Fruit fly (Drosophila melanogaster) whole organism, wandering third instar larva: ENCODE measurements around the gene HemK2.

ENCODE experiments used
- Abd-B ChIP-seq: fragments of >200 bp; optimal IDR thresholded peaks from 2 replicates; lab custom pipeline; 2017; ENCODE audit warnings: missing biosample characterization, missing genetic modification characterization
- CG32264 ChIP-seq: fragments of 200-800 bp; sonication (Bioruptor generic); optimal IDR thresholded peaks from 2 replicates; lab custom pipeline; 2016; ENCODE audit warnings: missing biosample characterization, missing genetic modification characterization
- CG9705 ChIP-seq: fragments of 200-800 bp; sonication (Bioruptor generic); optimal IDR thresholded peaks from 2 replicates; lab custom pipeline; 2018; ENCODE audit warnings: missing biosample characterization, mild to moderate bottlenecking, missing genetic modification characterization
- CrebA ChIP-seq: fragments of 200-800 bp; sonication (Bioruptor generic); optimal IDR thresholded peaks from 2 replicates; lab custom pipeline; 2016; ENCODE audit warnings: missing biosample characterization, mild to moderate bottlenecking, missing genetic modification characterization, borderline replicate concordance
- Dfd ChIP-seq: fragments of >200 bp; optimal IDR thresholded peaks from 2 replicates; lab custom pipeline; 2017; ENCODE audit warnings: missing biosample characterization, missing genetic modification characterization
- Dif ChIP-seq: fragments of 200-275, 200-300 bp; sonication (Bioruptor generic); optimal IDR thresholded peaks from 2 replicates; lab custom pipeline; 2018; ENCODE audit warnings: missing biosample characterization, missing genetic modification characterization; ENCODE audit not compliant: partially characterized antibody
- GATAd ChIP-seq: sonication (Bioruptor generic); optimal IDR thresholded peaks from 2 replicates; lab custom pipeline; 2016; ENCODE audit warnings: missing biosample characterization, missing genetic modification characterization
- HLH106 ChIP-seq: fragments of 200-800 bp; optimal IDR thresholded peaks from 3 replicates; lab custom pipeline; 2019; ENCODE audit warnings: missing biosample characterization, mild to moderate bottlenecking, missing genetic modification characterization, moderate library complexity
- Hnf4 ChIP-seq: fragments of 200-800 bp; sonication (Bioruptor generic); optimal IDR thresholded peaks from 2 replicates; lab custom pipeline; 2016; ENCODE audit warnings: missing biosample characterization, mild to moderate bottlenecking, missing genetic modification characterization
- Hr78 ChIP-seq: fragments of >200 bp; optimal IDR thresholded peaks from 2 replicates; lab custom pipeline; 2017; ENCODE audit warnings: missing biosample characterization, missing genetic modification characterization
- Hr83 ChIP-seq: fragments of 200-300 bp; sonication (Bioruptor generic); optimal IDR thresholded peaks from 2 replicates; lab custom pipeline; 2016; ENCODE audit warnings: missing biosample characterization, mild to moderate bottlenecking, missing genetic modification characterization, moderate library complexity; ENCODE audit not compliant: poor library complexity, severe bottlenecking
- Jra ChIP-seq: sonication (Bioruptor generic); optimal IDR thresholded peaks from 2 replicates; lab custom pipeline; 2016; ENCODE audit warnings: missing biosample characterization, missing genetic modification characterization
- Mio ChIP-seq: sonication (Bioruptor generic); optimal IDR thresholded peaks from 2 replicates; lab custom pipeline; 2016; ENCODE audit warnings: missing biosample characterization, missing genetic modification characterization
- Myc ChIP-seq: fragments of >200 bp; optimal IDR thresholded peaks from 2 replicates; lab custom pipeline; 2017
- N ChIP-seq: fragments of >200 bp; optimal IDR thresholded peaks from 2 replicates; lab custom pipeline; 2018; ENCODE audit warnings: missing biosample characterization, missing external identifiers, missing genetic modification characterization
- OdsH ChIP-seq: fragments of 200-800 bp; sonication (Bioruptor generic); optimal IDR thresholded peaks from 2 replicates; lab custom pipeline; 2016; ENCODE audit warnings: missing biosample characterization, mild to moderate bottlenecking, missing genetic modification characterization
- Rel ChIP-seq, 2 experiments: fragments of 200-800 bp; sonication (Bioruptor generic) in 1 of 2; optimal IDR thresholded peaks; 2 replicates in 1 of 2; 3 replicates in 1 of 2; lab custom pipeline; 2016 to 2019; ENCODE audit warnings: mild to moderate bottlenecking in 2 of 2, missing biosample characterization in 2 of 2, missing genetic modification characterization in 2 of 2, moderate library complexity in 1 of 2
- Sp1 ChIP-seq: fragments of 200-800 bp; sonication (Bioruptor generic); optimal IDR thresholded peaks from 3 replicates; lab custom pipeline; 2019; ENCODE audit warnings: missing biosample characterization, mild to moderate bottlenecking, missing genetic modification characterization, moderate library complexity
- Vsx2 ChIP-seq: fragments of 200-300, 225-300 bp; sonication (Bioruptor generic); optimal IDR thresholded peaks from 2 replicates; lab custom pipeline; 2018; ENCODE audit warnings: missing biosample characterization, missing genetic modification characterization; ENCODE audit not compliant: partially characterized antibody
- br ChIP-seq: fragments of 200-800 bp; sonication (Bioruptor generic); optimal IDR thresholded peaks from 2 replicates; lab custom pipeline; 2016; ENCODE audit warnings: missing biosample characterization, missing genetic modification characterization
- brk ChIP-seq: fragments of 200-800 bp; sonication (Bioruptor generic); optimal IDR thresholded peaks from 2 replicates; lab custom pipeline; 2016; ENCODE audit warnings: missing biosample characterization, mild to moderate bottlenecking, missing genetic modification characterization
- dl ChIP-seq, 2 experiments: fragments of 175-275, 200-275 bp in 1 of 2; fragments of 200-275 bp in 1 of 2; sonication (Bioruptor generic); optimal IDR thresholded peaks; lab custom pipeline; 2018; ENCODE audit warnings: mild to moderate bottlenecking in 2 of 2, missing biosample characterization in 2 of 2, missing genetic modification characterization in 2 of 2, moderate library complexity in 2 of 2; ENCODE audit not compliant: partially characterized antibody in 2 of 2, insufficient read depth in 1 of 2
- dmrt93B ChIP-seq: fragments of 200-800 bp; sonication (Bioruptor generic); optimal IDR thresholded peaks from 2 replicates; lab custom pipeline; 2018; ENCODE audit warnings: missing biosample characterization, mild to moderate bottlenecking, missing genetic modification characterization
- dsf ChIP-seq: sonication (Bioruptor generic); optimal IDR thresholded peaks from 2 replicates; lab custom pipeline; 2016; ENCODE audit warnings: missing biosample characterization, missing genetic modification characterization, borderline replicate concordance
- foxo ChIP-seq, 2 experiments: fragments of 200-800 bp; sonication (Bioruptor generic); optimal IDR thresholded peaks; 2 replicates in 1 of 2; 3 replicates in 1 of 2; lab custom pipeline; 2016 to 2017; ENCODE audit warnings: missing biosample characterization in 2 of 2, missing genetic modification characterization in 2 of 2
- fru ChIP-seq: fragments of 200-800 bp; sonication (Bioruptor generic); optimal IDR thresholded peaks from 3 replicates; lab custom pipeline; 2016; ENCODE audit warnings: missing biosample characterization, mild to moderate bottlenecking, missing genetic modification characterization
- h ChIP-seq: fragments of 200-800 bp; sonication (Bioruptor generic); optimal IDR thresholded peaks from 3 replicates; lab custom pipeline; 2016; ENCODE audit warnings: missing biosample characterization, mild to moderate bottlenecking, missing genetic modification characterization
- lola ChIP-seq: fragments of >200 bp; optimal IDR thresholded peaks from 2 replicates; lab custom pipeline; 2017; ENCODE audit warnings: missing biosample characterization, missing genetic modification characterization
- pan ChIP-seq: fragments of >200 bp; optimal IDR thresholded peaks from 2 replicates; lab custom pipeline; 2017
- rgr ChIP-seq: fragments of 200-800 bp; sonication (Bioruptor generic); optimal IDR thresholded peaks from 3 replicates; lab custom pipeline; 2016; ENCODE audit warnings: missing biosample characterization, mild to moderate bottlenecking, missing genetic modification characterization
- sv ChIP-seq: fragments of 200-800 bp; sonication (Bioruptor generic); optimal IDR thresholded peaks from 3 replicates; lab custom pipeline; 2016; ENCODE audit warnings: missing biosample characterization, missing genetic modification characterization
- usp ChIP-seq: fragments of >200 bp; optimal IDR thresholded peaks from 2 replicates; lab custom pipeline; 2017; ENCODE audit warnings: missing biosample characterization, missing genetic modification characterization
- woc ChIP-seq: sonication (Bioruptor generic); optimal IDR thresholded peaks from 2 replicates; lab custom pipeline; 2016; ENCODE audit warnings: missing biosample characterization, mild to moderate bottlenecking, missing genetic modification characterization

HemK2 gene

DNA sequence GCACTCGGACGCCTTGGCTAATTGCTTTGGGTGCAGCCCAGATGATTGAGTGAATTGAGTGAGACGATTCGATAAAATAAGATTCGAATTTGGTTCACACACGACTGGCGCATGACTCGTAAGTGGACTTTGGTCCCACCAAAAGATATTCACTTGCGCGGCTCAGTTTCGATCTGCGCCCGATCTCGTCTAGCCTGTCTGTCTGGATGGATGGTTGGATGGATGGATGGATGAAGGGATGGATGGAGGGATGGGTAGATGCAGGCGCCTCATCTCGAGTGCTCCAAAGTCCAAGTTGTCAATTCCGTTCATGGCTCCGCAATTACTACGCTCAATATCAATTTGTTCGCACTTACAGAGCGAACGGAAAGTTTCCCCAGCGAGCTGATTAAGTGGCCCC is 43.0 kb upstream of the HemK2 start:
- TF ChIP-seq Hr83 (GFP tag; lab: Kevin White, UChicago) (no peak), dmrt93B (no peak), OdsH (GFP tag; lab: Kevin White, UChicago) (no peak), usp (GFP tag; lab: Kevin White, UChicago) (no peak), Mio (GFP tag; lab: Kevin White, UChicago) (no peak), sv (GFP tag; lab: Kevin White, UChicago) (no peak), Abd-B (GFP tag; lab: Kevin White, UChicago) (no peak), Rel (GFP tag; optimal IDR thresholded peaks at IDR 0.05; lab: Kevin White, UChicago) (no peak), Rel (tag; optimal IDR thresholded peaks at IDR 0.05; lab: Kevin White, UChicago) (no peak), CG32264 (GFP tag; lab: Kevin White, UChicago) (no peak), Hnf4 (GFP tag; lab: Kevin White, UChicago) (no peak), Hr78 (no peak), rgr (GFP tag; lab: Kevin White, UChicago) (no peak), dl (GFP tag; optimal IDR thresholded peaks at IDR 0.05; lab: Kevin White, UChicago; ENCODE audit: insufficient read depth in 1 of 2, partially characterized antibody in 2 of 2) (no peak), lola (no peak)

DNA sequence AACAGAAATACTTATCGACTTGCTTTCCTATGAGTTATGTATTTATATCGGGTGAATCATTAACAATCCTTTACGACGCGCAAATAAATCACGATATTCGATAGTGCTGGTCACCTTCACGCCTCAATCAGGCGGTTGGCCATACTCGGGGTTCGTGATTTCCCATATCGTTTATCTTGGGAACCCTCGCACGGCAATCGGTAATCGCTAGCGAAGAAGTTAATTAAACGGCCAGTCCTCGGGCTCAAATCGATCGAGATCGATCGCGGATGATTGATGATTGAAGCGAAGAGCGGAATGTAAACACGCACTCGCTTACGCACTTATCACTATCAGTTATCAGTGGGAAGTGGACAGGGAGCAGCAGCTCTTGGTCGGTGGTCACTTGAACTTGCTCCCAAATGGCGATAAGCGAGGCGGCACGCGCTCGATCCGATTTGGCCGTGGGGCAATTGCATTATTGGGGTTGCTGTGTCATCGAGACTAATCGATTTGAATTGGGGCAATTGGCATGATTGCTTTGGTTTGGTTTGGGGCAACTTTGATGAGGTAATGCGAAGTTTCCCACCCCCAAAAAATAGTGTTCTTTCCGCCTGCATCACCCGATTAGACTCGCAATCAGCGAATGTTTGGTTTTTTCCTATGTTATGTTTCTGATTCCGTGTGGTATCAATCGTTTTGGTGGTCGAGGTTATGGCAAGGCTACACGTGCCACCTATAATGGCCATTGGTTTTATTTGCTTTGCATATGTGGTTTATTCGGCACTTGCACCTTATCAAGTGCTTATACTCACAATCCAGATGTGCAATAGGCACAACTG is 41.7 kb upstream of the HemK2 start:
- no peak for TF ChIP-seq woc (GFP tag; lab: Kevin White, UChicago)
- TF ChIP-seq CrebA: no peak
- no peak for TF ChIP-seq Hr78
- peak; percentile 28 for TF ChIP-seq h (GFP tag; lab: Kevin White, UChicago)
- TF ChIP-seq Myc (lab: Kevin White, UChicago): no peak
- TF ChIP-seq CG9705 (GFP tag; lab: Kevin White, UChicago): no peak
- TF ChIP-seq Sp1: no peak

DNA sequence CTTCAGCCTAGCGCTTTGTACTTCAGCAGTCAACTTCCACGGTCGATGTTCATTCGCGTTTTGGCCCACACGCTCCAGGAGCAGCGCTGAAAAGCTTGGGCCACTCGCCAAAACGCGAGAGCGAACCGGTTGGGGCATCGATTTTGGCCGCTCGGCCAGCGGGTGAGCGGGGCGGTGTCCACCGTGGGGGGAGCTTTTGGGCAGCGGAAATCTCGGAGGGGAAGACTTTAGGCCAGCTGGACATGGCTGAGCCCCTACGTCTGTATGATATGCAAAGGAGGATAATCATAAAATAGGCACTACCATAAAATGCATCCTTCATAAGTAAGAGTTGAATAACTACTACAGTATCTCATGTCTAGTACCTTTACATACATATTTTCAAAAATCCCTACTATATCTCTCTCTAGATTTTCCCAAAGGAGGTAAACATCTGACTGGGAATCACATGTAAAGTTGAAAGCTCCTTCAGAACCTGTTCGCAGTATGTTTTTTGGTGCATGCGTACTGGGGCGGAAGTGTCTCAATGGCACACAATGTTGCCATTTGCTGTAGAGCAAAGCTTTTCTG is 40.5 kb upstream of the HemK2 start, which contains the start of gene Syt1:
Syt1 (minus strand) TSS at position 71 of the 570 bp plus-strand sequence.
- TF ChIP-seq brk (no peak), Dfd (no peak), dsf (GFP tag; lab: Kevin White, UChicago) (no peak), HLH106 (tag; lab: Kevin White, UChicago) (no peak), Jra (GFP tag; lab: Kevin White, UChicago) (no peak), Dif (GFP tag; lab: Kevin White, UChicago) (no peak), Hr83 (GFP tag; lab: Kevin White, UChicago) (no peak), Hr78 (no peak), CrebA (no peak), Abd-B (GFP tag; lab: Kevin White, UChicago) (no peak)

DNA sequence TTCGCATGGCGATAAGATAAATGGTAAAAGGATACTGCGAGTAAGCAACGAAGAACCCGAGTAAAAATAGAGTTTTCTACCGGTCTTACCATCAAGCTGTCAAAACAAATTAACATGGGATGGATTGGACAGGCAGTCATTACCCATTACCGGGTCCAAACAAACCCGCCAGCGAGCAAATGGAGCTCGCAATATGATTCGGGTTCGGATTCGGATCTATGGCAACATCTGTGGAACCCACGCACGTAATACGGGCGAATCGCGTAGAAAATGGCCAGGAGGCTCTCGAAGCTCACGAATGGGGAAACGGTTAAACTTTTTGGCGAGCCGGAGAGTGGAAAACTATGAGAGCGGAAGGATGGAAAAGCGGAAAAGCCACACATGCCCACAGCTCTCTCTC is 37.7 kb upstream of the HemK2 start:
- TF ChIP-seq pan (lab: Kevin White, UChicago) (no peak), N (GFP tag; lab: Kevin White, UChicago) (no peak), foxo (GFP tag; optimal IDR thresholded peaks at IDR 0.05; lab: Kevin White, UChicago) (no peak), Vsx2 (GFP tag; lab: Kevin White, UChicago) (no peak), Myc (lab: Kevin White, UChicago) (no peak)

DNA sequence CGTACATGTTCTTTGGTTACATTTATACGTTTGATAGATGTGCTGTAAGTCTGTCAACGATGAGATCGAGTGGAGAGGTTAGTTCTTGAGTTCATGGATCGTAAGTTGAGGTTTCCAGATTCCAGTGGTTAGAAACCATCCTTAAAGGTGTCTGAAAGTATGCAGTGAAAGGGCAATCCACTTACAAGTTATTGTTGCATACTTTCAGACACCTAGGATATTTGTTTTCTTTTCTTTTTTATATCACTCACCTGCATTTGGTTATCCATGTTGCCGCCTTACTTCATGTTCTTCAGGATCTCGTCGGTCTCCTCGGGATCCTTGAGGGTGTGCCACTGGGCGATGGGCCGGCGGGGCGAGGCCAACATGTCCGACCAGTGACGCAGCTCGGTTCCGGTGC is 23.3 kb upstream of the HemK2 start:
- TF ChIP-seq fru (GFP tag; lab: Kevin White, UChicago) (no peak), Mio (GFP tag; lab: Kevin White, UChicago) (no peak), sv (GFP tag; lab: Kevin White, UChicago) (no peak), CG9705 (GFP tag; lab: Kevin White, UChicago) (no peak), GATAd (GFP tag; lab: Kevin White, UChicago) (no peak), Hr78 (no peak), Myc (lab: Kevin White, UChicago) (no peak), Dfd (no peak), pan (lab: Kevin White, UChicago) (no peak), Abd-B (GFP tag; lab: Kevin White, UChicago) (no peak), Jra (GFP tag; lab: Kevin White, UChicago) (no peak), br (GFP tag; lab: Kevin White, UChicago) (no peak), dl (GFP tag; optimal IDR thresholded peaks at IDR 0.05; lab: Kevin White, UChicago; ENCODE audit: insufficient read depth in 1 of 2, partially characterized antibody in 2 of 2) (no peak)
- TF ChIP-seq, all 38 proteins: peak for 0
